Worm (Caenorhabditis elegans) whole organism, late embryonic: Measurements from ENCODE around the gene nhr-63.

Source experiments
- C08G9.2 ChIP-seq: sonication (generic microtip); optimal IDR thresholded peaks from 2 replicates; lab custom pipeline; 2016; ENCODE audit warnings: mild to moderate bottlenecking, missing genetic modification characterization, moderate library complexity, missing compliant biosample characterization
- F13H6.1 ChIP-seq: sonication (generic microtip); optimal IDR thresholded peaks from 2 replicates; lab custom pipeline; 2016; ENCODE audit warnings: missing genetic modification characterization, missing compliant biosample characterization
- K02D7.2 ChIP-seq: sonication (generic microtip); optimal IDR thresholded peaks from 2 replicates; lab custom pipeline; 2017; ENCODE audit warnings: mild to moderate bottlenecking, missing genetic modification characterization, missing compliant biosample characterization
- T23F11.4 ChIP-seq: fragments of 200-800 bp; sonication (Bioruptor generic); optimal IDR thresholded peaks from 2 replicates; lab custom pipeline; 2018; ENCODE audit warnings: mild to moderate bottlenecking, missing genetic modification characterization, missing compliant biosample characterization
- ceh-14 ChIP-seq: sonication (generic microtip); optimal IDR thresholded peaks from 2 replicates; lab custom pipeline; 2016; ENCODE audit warnings: missing genotype, missing genetic modification characterization, missing compliant biosample characterization
- ceh-19 ChIP-seq: fragments of 200-800 bp; sonication (Bioruptor generic); optimal IDR thresholded peaks from 2 replicates; lab custom pipeline; 2018; ENCODE audit warnings: mild to moderate bottlenecking, missing genetic modification characterization, missing compliant biosample characterization
- ceh-30 ChIP-seq: fragments of 150-350 bp; optimal IDR thresholded peaks from 2 replicates; lab custom pipeline; 2014; ENCODE audit warnings: missing biosample characterization, missing genetic modification characterization
- ceh-31 ChIP-seq: sonication (generic microtip); optimal IDR thresholded peaks from 2 replicates; lab custom pipeline; 2016; ENCODE audit warnings: missing genetic modification characterization, missing compliant biosample characterization
- ceh-34 ChIP-seq: sonication (generic microtip); optimal IDR thresholded peaks from 2 replicates; lab custom pipeline; 2016; ENCODE audit warnings: mild to moderate bottlenecking, missing genetic modification characterization, missing compliant biosample characterization
- ceh-48 ChIP-seq: sonication (generic microtip); optimal IDR thresholded peaks from 2 replicates; lab custom pipeline; 2016; ENCODE audit warnings: missing genetic modification characterization, inconsistent platforms, missing compliant biosample characterization
- ceh-6 ChIP-seq: fragments of 200-800 bp; sonication (Bioruptor generic); optimal IDR thresholded peaks from 2 replicates; lab custom pipeline; 2018; ENCODE audit warnings: mild to moderate bottlenecking, missing genetic modification characterization, missing compliant biosample characterization
- ceh-9 ChIP-seq: sonication (generic microtip); optimal IDR thresholded peaks from 2 replicates; lab custom pipeline; 2016; ENCODE audit warnings: mild to moderate bottlenecking, missing genetic modification characterization, inconsistent platforms, missing compliant biosample characterization
- dmd-4 ChIP-seq: sonication (generic microtip); optimal IDR thresholded peaks from 2 replicates; lab custom pipeline; 2016; ENCODE audit warnings: borderline replicate concordance, missing genetic modification characterization, missing compliant biosample characterization
- dve-1 ChIP-seq: sonication (generic microtip); optimal IDR thresholded peaks from 2 replicates; lab custom pipeline; 2017; ENCODE audit warnings: antibody characterized with exemption, mild to moderate bottlenecking, missing genetic modification characterization, missing compliant biosample characterization
- elt-2 ChIP-seq: sonication (generic microtip); optimal IDR thresholded peaks from 2 replicates; lab custom pipeline; 2016; ENCODE audit warnings: missing genetic modification reagents, missing genetic modification characterization, missing compliant biosample characterization
- ets-4 ChIP-seq: sonication (generic microtip); optimal IDR thresholded peaks from 2 replicates; lab custom pipeline; 2016; ENCODE audit warnings: missing genetic modification characterization, missing compliant biosample characterization
- fkh-10 ChIP-seq: fragments of 150-350 bp; optimal IDR thresholded peaks from 2 replicates; lab custom pipeline; 2014; ENCODE audit warnings: missing biosample characterization, missing genetic modification reagents, missing genetic modification characterization
- fkh-6 ChIP-seq: sonication (generic microtip); optimal IDR thresholded peaks from 2 replicates; lab custom pipeline; 2016; ENCODE audit warnings: missing genetic modification characterization, missing compliant biosample characterization
- gmeb-2 ChIP-seq: sonication (generic microtip); optimal IDR thresholded peaks from 2 replicates; lab custom pipeline; 2016; ENCODE audit warnings: missing genetic modification characterization, inconsistent platforms, missing compliant biosample characterization
- hlh-30 ChIP-seq: sonication (generic microtip); optimal IDR thresholded peaks from 2 replicates; lab custom pipeline; 2017; ENCODE audit warnings: antibody characterized with exemption, missing genetic modification characterization, missing compliant biosample characterization; ENCODE audit not compliant: insufficient read depth
- hlh-6 ChIP-seq: sonication (generic microtip); optimal IDR thresholded peaks from 2 replicates; lab custom pipeline; 2016; ENCODE audit warnings: missing genotype, missing genetic modification characterization, missing compliant biosample characterization
- hlh-8 ChIP-seq: sonication (generic microtip); optimal IDR thresholded peaks from 2 replicates; lab custom pipeline; 2016; ENCODE audit warnings: missing genotype, missing genetic modification characterization, missing compliant biosample characterization
- lim-6 ChIP-seq: sonication (generic microtip); optimal IDR thresholded peaks from 2 replicates; lab custom pipeline; 2016; ENCODE audit warnings: missing genetic modification characterization, missing compliant biosample characterization
- madf-2 ChIP-seq: sonication (generic microtip); optimal IDR thresholded peaks from 2 replicates; lab custom pipeline; 2017; ENCODE audit warnings: missing genetic modification characterization, missing compliant biosample characterization
- nhr-11 ChIP-seq: fragments of 150-350 bp; optimal IDR thresholded peaks from 2 replicates; lab custom pipeline; 2014; ENCODE audit warnings: missing biosample characterization, missing genetic modification characterization
- nhr-232 ChIP-seq: sonication (generic microtip); optimal IDR thresholded peaks from 2 replicates; lab custom pipeline; 2016; ENCODE audit warnings: missing genetic modification characterization, missing compliant biosample characterization
- npax-4 ChIP-seq: sonication (generic microtip); optimal IDR thresholded peaks from 2 replicates; lab custom pipeline; 2016; ENCODE audit warnings: missing genetic modification characterization, missing compliant biosample characterization
- odd-2 ChIP-seq: sonication (generic microtip); optimal IDR thresholded peaks from 2 replicates; lab custom pipeline; 2017; ENCODE audit warnings: antibody characterized with exemption, mild to moderate bottlenecking, missing genetic modification characterization, missing compliant biosample characterization
- pha-2 ChIP-seq: sonication (generic microtip); optimal IDR thresholded peaks from 2 replicates; lab custom pipeline; 2017; ENCODE audit warnings: mild to moderate bottlenecking, missing genetic modification characterization, missing compliant biosample characterization
- pha-4 ChIP-seq: fragments of 150-350 bp; optimal IDR thresholded peaks from 2 replicates; lab custom pipeline; 2018; ENCODE audit warnings: missing biosample characterization, missing genetic modification reagents, missing genetic modification characterization
- pros-1 ChIP-seq: fragments of 150-350 bp; optimal IDR thresholded peaks from 2 replicates; lab custom pipeline; 2014; ENCODE audit warnings: missing biosample characterization, missing genetic modification reagents, missing genetic modification characterization
- rnt-1 ChIP-seq: sonication (generic microtip); optimal IDR thresholded peaks from 2 replicates; lab custom pipeline; 2016; ENCODE audit warnings: missing genetic modification characterization, missing compliant biosample characterization
- sdc-2 ChIP-seq: sonication (generic microtip); optimal IDR thresholded peaks from 2 replicates; lab custom pipeline; 2016; ENCODE audit warnings: missing genotype, missing genetic modification characterization, missing compliant biosample characterization
- sox-2 ChIP-seq: fragments of 200-800 bp; sonication (Bioruptor generic); IDR thresholded peaks from 2 replicates; pipeline ENCODE4 v1.3.6; 2022; ENCODE audit warnings: missing genetic modification reagents, missing genetic modification characterization, missing compliant biosample characterization
- syd-9 ChIP-seq: sonication (generic microtip); optimal IDR thresholded peaks from 2 replicates; lab custom pipeline; 2016; ENCODE audit warnings: mild to moderate bottlenecking, missing genetic modification characterization, moderate library complexity, missing compliant biosample characterization
- tbx-2 ChIP-seq: sonication (generic microtip); optimal IDR thresholded peaks from 2 replicates; lab custom pipeline; 2016; ENCODE audit warnings: missing genetic modification characterization, missing compliant biosample characterization
- unc-3 ChIP-seq, 2 experiments: fragments of 200-800 bp in 1 of 2; sonication (Bioruptor generic) in 1 of 2; sonication (generic microtip) in 1 of 2; conservative IDR thresholded peaks in 1 of 2; optimal IDR thresholded peaks in 1 of 2; 2 replicates each; pipeline versions ENCODE4 v1.3.6 to Lab custom; 2016 to 2022; ENCODE audit warnings: missing compliant biosample characterization in 2 of 2, missing genetic modification characterization in 2 of 2, missing genetic modification reagents in 1 of 2
- unc-86 ChIP-seq: sonication (generic microtip); optimal IDR thresholded peaks from 2 replicates; lab custom pipeline; 2016; ENCODE audit warnings: missing genetic modification characterization, missing compliant biosample characterization
- ztf-16 ChIP-seq: sonication (generic microtip); optimal IDR thresholded peaks from 2 replicates; lab custom pipeline; 2017; ENCODE audit warnings: missing genetic modification characterization, missing compliant biosample characterization

nhr-63 gene

ce11 chrV:16024300-16024699 lies 21.9 kb downstream of the nhr-63 start, which contains the start of gene T10C6.6:
TSS of gene T10C6.6 (plus strand) at chrV:16024326.
- TF ChIP-seq K02D7.2 (tag; lab: Kevin White, UChicago) (no peak), dve-1 (no peak), nhr-11 (no peak), ztf-16 (tag; lab: Kevin White, UChicago) (no peak), fkh-6 (tag; lab: Kevin White, UChicago) (no peak), unc-3 (GFP tag; conservative IDR thresholded peaks at IDR 0.05; lab: Robert Waterston, UW) (no peak), unc-3 (tag; optimal IDR thresholded peaks at IDR 0.05; lab: Kevin White, UChicago) (no peak), elt-2 (tag; lab: Kevin White, UChicago) (peak; percentile 44), pha-4 (tag; lab: Kevin White, UChicago) (no peak), rnt-1 (tag; lab: Kevin White, UChicago) (no peak)

ce11 chrV:16024917-16025316 lies 22.5 kb downstream of the nhr-63 start:
- TF ChIP-seq ceh-14 (tag; lab: Kevin White, UChicago) (no peak), F13H6.1 (tag; lab: Kevin White, UChicago) (no peak), pros-1 (no peak), dmd-4 (no peak), pha-2 (tag; lab: Kevin White, UChicago) (no peak), ets-4 (tag; lab: Kevin White, UChicago) (no peak), ceh-34 (no peak), unc-3 (GFP tag; conservative IDR thresholded peaks at IDR 0.05; lab: Robert Waterston, UW) (no peak), unc-3 (tag; optimal IDR thresholded peaks at IDR 0.05; lab: Kevin White, UChicago) (no peak), odd-2 (tag; lab: Kevin White, UChicago) (no peak), T23F11.4 (GFP tag; lab: Kevin White, UChicago) (no peak), ceh-9 (tag; lab: Kevin White, UChicago) (no peak), sdc-2 (tag; lab: Kevin White, UChicago) (no peak), hlh-8 (no peak), ceh-6 (GFP tag; lab: Kevin White, UChicago) (no peak)

ce11 chrV:16029237-16029636 lies 26.8 kb downstream of the nhr-63 start:
- no peak for TF ChIP-seq dmd-4
- no peak for TF ChIP-seq ceh-9 (tag; lab: Kevin White, UChicago)
- no peak for TF ChIP-seq nhr-232
- no peak for TF ChIP-seq fkh-10
- TF ChIP-seq pha-4 (tag; lab: Kevin White, UChicago): no peak
- no peak for TF ChIP-seq unc-86 (tag; lab: Kevin White, UChicago)
- no peak for TF ChIP-seq ceh-34
- TF ChIP-seq gmeb-2 (tag; lab: Kevin White, UChicago): no peak
- no peak for TF ChIP-seq ceh-48
- TF ChIP-seq fkh-6 (tag; lab: Kevin White, UChicago): no peak

ce11 chrV:16031571-16031970 lies 29.2 kb downstream of the nhr-63 start, which contains the start of gene T10C6.7:
TSS of gene T10C6.7 (minus strand) at chrV:16031713.
- no peak for TF ChIP-seq pha-2 (tag; lab: Kevin White, UChicago)
- no peak for TF ChIP-seq madf-2 (tag; lab: Kevin White, UChicago)
- TF ChIP-seq C08G9.2 (tag; lab: Kevin White, UChicago): no peak
- no peak for TF ChIP-seq ceh-34
- no peak for TF ChIP-seq ceh-19 (GFP tag; lab: Kevin White, UChicago)
- no peak for TF ChIP-seq elt-2 (tag; lab: Kevin White, UChicago)
- no peak for TF ChIP-seq hlh-30
- no peak for TF ChIP-seq hlh-8
- no peak for TF ChIP-seq ceh-30
- TF ChIP-seq hlh-6 (tag; lab: Kevin White, UChicago): no peak
- no peak for TF ChIP-seq ceh-31 (tag; lab: Kevin White, UChicago)
- TF ChIP-seq nhr-232: no peak
- no peak for TF ChIP-seq syd-9
- no peak for TF ChIP-seq ceh-48
- TF ChIP-seq F13H6.1 (tag; lab: Kevin White, UChicago): no peak
- TF ChIP-seq tbx-2 (tag; lab: Kevin White, UChicago): no peak
- TF ChIP-seq npax-4 (tag; lab: Kevin White, UChicago): no peak
- TF ChIP-seq sox-2 (GFP tag; lab: Robert Waterston, UW): no peak
- no peak for TF ChIP-seq pros-1
- TF ChIP-seq lim-6 (tag; lab: Kevin White, UChicago): no peak
